Worm (Caenorhabditis elegans) whole organism, mixed stage, embryonic: ENCODE data around the gene frpr-10.

ENCODE experiments used
- blmp-1 ChIP-seq: fragments of 150-350 bp; optimal IDR thresholded peaks from 2 replicates; lab custom pipeline; 2014; ENCODE audit warnings: missing biosample characterization, missing genetic modification characterization
- cnd-1 ChIP-seq: fragments of 200-800 bp; sonication (Bioruptor generic); optimal IDR thresholded peaks from 2 replicates; lab custom pipeline; 2018; ENCODE audit warnings: mild to moderate bottlenecking, missing genetic modification characterization, missing compliant biosample characterization
- ham-2 ChIP-seq: fragments of 200-800 bp; sonication (Bioruptor generic); optimal IDR thresholded peaks from 2 replicates; lab custom pipeline; 2018; ENCODE audit warnings: mild to moderate bottlenecking, missing genetic modification characterization, missing compliant biosample characterization
- hlh-1 ChIP-seq: fragments of 150-350 bp; optimal IDR thresholded peaks from 2 replicates; lab custom pipeline; 2014; ENCODE audit warnings: missing biosample characterization, missing genetic modification reagents, missing genetic modification characterization
- lin-13 ChIP-seq: fragments of 150-350 bp; optimal IDR thresholded peaks from 2 replicates; lab custom pipeline; 2014; ENCODE audit warnings: missing biosample characterization, missing genetic modification characterization
- mab-5 ChIP-seq: fragments of 150-350 bp; optimal IDR thresholded peaks from 2 replicates; lab custom pipeline; 2014; ENCODE audit warnings: missing biosample characterization, missing genetic modification characterization
- mep-1 ChIP-seq: fragments of 150-350 bp; optimal IDR thresholded peaks from 2 replicates; lab custom pipeline; 2017; ENCODE audit warnings: missing biosample characterization, missing genetic modification reagents, missing genetic modification characterization, inconsistent platforms
- nhr-76 ChIP-seq: sonication (generic microtip); optimal IDR thresholded peaks from 2 replicates; lab custom pipeline; 2017; ENCODE audit warnings: missing biosample characterization, missing genetic modification characterization
- tbx-8 ChIP-seq: fragments of 200-800 bp; sonication (Bioruptor generic); optimal IDR thresholded peaks from 2 replicates; lab custom pipeline; 2018; ENCODE audit warnings: mild to moderate bottlenecking, missing genetic modification characterization, moderate library complexity, missing compliant biosample characterization
- ztf-11 ChIP-seq: fragments of 150-350 bp; optimal IDR thresholded peaks from 2 replicates; lab custom pipeline; 2014; ENCODE audit warnings: missing biosample characterization, missing genetic modification characterization

- TF ChIP-seq mab-5 (tag; lab: Kevin White, UChicago) = no peak
- TF ChIP-seq lin-13 = no peak
- TF ChIP-seq hlh-1 (tag; lab: Kevin White, UChicago) = no peak
- TF ChIP-seq blmp-1 (tag; lab: Kevin White, UChicago) = no peak
- TF ChIP-seq ztf-11 (tag; lab: Kevin White, UChicago) = no peak
- no peak for TF ChIP-seq cnd-1
- no peak for TF ChIP-seq nhr-76 (tag; lab: Kevin White, UChicago)
- no peak for TF ChIP-seq tbx-8 (GFP tag; lab: Kevin White, UChicago)
- TF ChIP-seq mep-1 (tag; lab: Kevin White, UChicago) = no peak
- no peak for TF ChIP-seq ham-2
These were observed 49.9 kb downstream of the frpr-10 start for ce11 chrIV:8007549-8007948.
